Fruit fly (Drosophila melanogaster) whole organism, pupa: ENCODE results near the gene CG11902.

Experiments used
- CG13204 ChIP-seq: fragments of 200-800 bp; sonication (Bioruptor generic); optimal IDR thresholded peaks from 2 replicates; lab custom pipeline; 2018; ENCODE audit warnings: missing biosample characterization, mild to moderate bottlenecking, missing genetic modification characterization, moderate library complexity
- CG34367 ChIP-seq: fragments of 200-800 bp; sonication (Bioruptor generic); optimal IDR thresholded peaks from 2 replicates; lab custom pipeline; 2018; ENCODE audit warnings: missing biosample characterization, mild to moderate bottlenecking, missing genetic modification characterization
- CG9948 ChIP-seq: fragments of 200-800 bp; sonication (Bioruptor generic); optimal IDR thresholded peaks from 2 replicates; lab custom pipeline; 2018; ENCODE audit warnings: missing biosample characterization, mild to moderate bottlenecking, missing genetic modification characterization, moderate library complexity
- EcR ChIP-seq: fragments of 200-800 bp; sonication (Bioruptor generic); optimal IDR thresholded peaks from 3 replicates; lab custom pipeline; 2019; ENCODE audit warnings: missing biosample characterization, missing genetic modification characterization, mild to moderate bottlenecking, moderate library complexity, missing genetic modification reagents
- Pif1B ChIP-seq: fragments of 200-800 bp; sonication (Bioruptor generic); optimal IDR thresholded peaks from 3 replicates; lab custom pipeline; 2016; ENCODE audit warnings: missing biosample characterization, missing genetic modification characterization

dm6 chr3R:25322657-25323056, 12.4 kb upstream of the CG11902 start, which contains the start of gene CG10562:
- TF ChIP-seq CG34367 (tag; lab: Kevin White, UChicago) (no peak), CG9948 (tag; lab: Kevin White, UChicago) (no peak), EcR (no peak), Pif1B (no peak), CG13204 (no peak)
